Worm (Caenorhabditis elegans) whole organism, L1 larva: ENCODE data around the gene ctsa-3.1.

Experiments
- egl-27 ChIP-seq, 2 experiments: fragments of 150-350 bp in 1 of 2; sonication (generic microtip); optimal IDR thresholded peaks; 3 replicates each; lab custom pipeline; 2017 to 2018; ENCODE audit warnings: missing biosample characterization in 2 of 2, missing genetic modification characterization in 2 of 2, missing genetic modification reagents in 2 of 2
- lin-13 ChIP-seq: fragments of 150-350 bp; optimal IDR thresholded peaks from 2 replicates; lab custom pipeline; 2014; ENCODE audit warnings: missing biosample characterization, missing genetic modification reagents, missing genetic modification characterization
- mdl-1 ChIP-seq, 2 experiments: fragments of 150-350 bp; optimal IDR thresholded peaks; 2 replicates each; lab custom pipeline; 2014 to 2017; ENCODE audit warnings: missing biosample characterization in 2 of 2, missing genetic modification characterization in 2 of 2, inconsistent platforms in 1 of 2
- nhr-237 ChIP-seq: fragments of 150-350 bp; optimal IDR thresholded peaks from 2 replicates; lab custom pipeline; 2014; ENCODE audit warnings: missing biosample characterization, missing genetic modification characterization
- nhr-28 ChIP-seq: fragments of 150-350 bp; optimal IDR thresholded peaks from 2 replicates; lab custom pipeline; 2014; ENCODE audit warnings: missing biosample characterization, missing genetic modification characterization
- ztf-4 ChIP-seq: fragments of 150-350 bp; optimal IDR thresholded peaks from 2 replicates; lab custom pipeline; 2014; ENCODE audit warnings: missing biosample characterization, missing genetic modification characterization

DNA sequence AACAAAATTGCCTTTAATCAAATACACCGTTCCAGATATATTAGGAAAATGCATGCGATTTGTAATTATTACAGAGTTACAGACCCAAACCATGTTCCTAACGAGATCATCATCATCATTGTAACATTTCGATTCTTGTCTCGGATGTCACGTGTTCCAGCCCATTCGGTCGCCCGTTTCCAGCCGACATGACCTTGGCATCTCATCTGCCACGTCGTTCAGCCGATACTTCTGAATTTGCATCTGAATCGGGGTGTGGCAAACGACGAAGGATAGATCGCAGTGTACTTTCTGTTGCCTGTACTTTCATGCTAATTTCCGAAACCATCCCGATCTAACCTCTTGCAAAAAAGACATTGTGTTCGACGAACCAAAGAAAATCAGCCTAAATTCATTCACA lies 7.1 kb downstream of the ctsa-3.1 start:
- TF ChIP-seq nhr-28 (tag; lab: Kevin White, UChicago), result no peak
- TF ChIP-seq mdl-1 (tag; optimal IDR thresholded peaks at IDR 0.05; lab: Kevin White, UChicago), result no peak
- no peak for TF ChIP-seq nhr-237 (tag; lab: Kevin White, UChicago)
- no peak for TF ChIP-seq egl-27 (tag; optimal IDR thresholded peaks at IDR 0.05; lab: Kevin White, UChicago)
- TF ChIP-seq ztf-4 (tag; lab: Kevin White, UChicago), result no peak
- TF ChIP-seq lin-13 (GFP tag; lab: Kevin White, UChicago), result no peak
